Fruit fly (Drosophila melanogaster) whole organism, embryonic: Measurements from ENCODE around the gene Zpr1.

Experiments used
- C15 ChIP-seq: fragments of 200-800 bp; sonication (Bioruptor generic); IDR thresholded peaks from 3 replicates; pipeline ENCODE4 v1.3.6; 2022; ENCODE audit warnings: missing biosample characterization, missing genetic modification characterization
- CG11504 ChIP-seq: fragments of 200-800 bp; sonication (Bioruptor generic); optimal IDR thresholded peaks from 3 replicates; lab custom pipeline; 2019; ENCODE audit warnings: missing biosample characterization, mild to moderate bottlenecking, missing genetic modification characterization, moderate library complexity
- CG11695 ChIP-seq: fragments of 200-800 bp; sonication (Bioruptor generic); IDR thresholded peaks from 3 replicates; pipeline ENCODE4 v1.3.6; 2022; ENCODE audit warnings: missing biosample characterization, missing genetic modification characterization
- CG14710 ChIP-seq: fragments of 200-800 bp; sonication (Bioruptor generic); optimal IDR thresholded peaks from 3 replicates; lab custom pipeline; 2019; ENCODE audit warnings: missing biosample characterization, mild to moderate bottlenecking, missing genetic modification characterization, moderate library complexity
- CG15514 ChIP-seq: fragments of 200-800 bp; sonication (Bioruptor generic); optimal IDR thresholded peaks from 3 replicates; lab custom pipeline; 2017; ENCODE audit warnings: missing biosample characterization, missing genetic modification characterization, mild to moderate bottlenecking, moderate library complexity, missing genetic modification reagents
- CG17186 ChIP-seq: fragments of 200-800 bp; sonication (Bioruptor generic); optimal IDR thresholded peaks from 3 replicates; lab custom pipeline; 2017; ENCODE audit warnings: missing biosample characterization, missing genetic modification reagents, missing genetic modification characterization
- CG2875 ChIP-seq: fragments of 200-800 bp; sonication (Bioruptor generic); optimal IDR thresholded peaks from 2 replicates; lab custom pipeline; 2017; ENCODE audit warnings: missing biosample characterization, mild to moderate bottlenecking, missing genetic modification characterization, missing genetic modification reagents
- CG4730 ChIP-seq: fragments of 200-800 bp; sonication (Bioruptor generic); IDR thresholded peaks from 2 replicates; pipeline ENCODE4 v1.3.6; 2022; ENCODE audit warnings: missing biosample characterization, missing genetic modification characterization
- CG6654 ChIP-seq: fragments of 200-800 bp; sonication (Bioruptor generic); optimal IDR thresholded peaks from 2 replicates; lab custom pipeline; 2017; ENCODE audit warnings: missing biosample characterization, mild to moderate bottlenecking, missing genetic modification characterization
- CrebB ChIP-seq: fragments of 200-800 bp; sonication (Bioruptor generic); optimal IDR thresholded peaks from 3 replicates; lab custom pipeline; 2018; ENCODE audit warnings: missing biosample characterization, mild to moderate bottlenecking, missing genetic modification characterization
- D ChIP-seq, 2 experiments: fragments of 200-800 bp in 1 of 2; fragments of >200 bp in 1 of 2; sonication (Bioruptor generic) in 1 of 2; optimal IDR thresholded peaks; 2 replicates in 1 of 2; 3 replicates in 1 of 2; lab custom pipeline; 2017; ENCODE audit warnings: mild to moderate bottlenecking in 1 of 2, missing biosample characterization in 1 of 2, missing genetic modification characterization in 1 of 2, missing genetic modification reagents in 1 of 2
- Dp ChIP-seq: fragments of 200-800 bp; sonication (Bioruptor generic); optimal IDR thresholded peaks from 2 replicates; lab custom pipeline; 2018; ENCODE audit warnings: missing biosample characterization, mild to moderate bottlenecking, missing genetic modification characterization, moderate library complexity
- Drgx ChIP-seq: fragments of 200-800 bp; sonication (Bioruptor generic); IDR thresholded peaks from 2 replicates; pipeline ENCODE4 v1.3.6; 2022; ENCODE audit warnings: missing biosample characterization, missing genetic modification characterization
- E2f2 ChIP-seq: fragments of 200-800 bp; sonication (Bioruptor generic); IDR thresholded peaks from 2 replicates; pipeline ENCODE4 v1.3.6; 2022; ENCODE audit warnings: missing biosample characterization, missing genetic modification characterization
- Ets65A ChIP-seq: fragments of 200-800 bp; sonication (Bioruptor generic); peaks from one replicate; lab custom pipeline; 2016; ENCODE audit warnings: missing biosample characterization, missing genetic modification characterization
- HLH54F ChIP-seq: fragments of 200-800 bp; sonication (Bioruptor generic); optimal IDR thresholded peaks from 3 replicates; lab custom pipeline; 2016; ENCODE audit warnings: missing biosample characterization, missing genetic modification characterization
- MBD-R2 ChIP-seq: fragments of 200-800 bp; sonication (Bioruptor generic); IDR thresholded peaks from 2 replicates; pipeline ENCODE4 v1.3.6; 2022; ENCODE audit warnings: missing biosample characterization, missing genetic modification characterization
- MESR4 ChIP-seq: fragments of 200-800 bp; sonication (Bioruptor generic); optimal IDR thresholded peaks from 2 replicates; lab custom pipeline; 2018; ENCODE audit warnings: missing biosample characterization, mild to moderate bottlenecking, missing genetic modification characterization, moderate library complexity
- Meics ChIP-seq: fragments of 200-800 bp; sonication (Bioruptor generic); optimal IDR thresholded peaks from 2 replicates; lab custom pipeline; 2017; ENCODE audit warnings: missing biosample characterization, mild to moderate bottlenecking, missing genetic modification characterization
- Myb ChIP-seq: fragments of 200-800 bp; sonication (Bioruptor generic); optimal IDR thresholded peaks from 2 replicates; lab custom pipeline; 2016; ENCODE audit warnings: missing biosample characterization, missing genetic modification characterization
- Ssrp ChIP-seq: fragments of 200-800 bp; sonication (Bioruptor generic); optimal IDR thresholded peaks from 2 replicates; lab custom pipeline; 2018; ENCODE audit warnings: missing biosample characterization, mild to moderate bottlenecking, missing genetic modification characterization, moderate library complexity
- TFAM ChIP-seq: fragments of 200-800 bp; sonication (Bioruptor generic); optimal IDR thresholded peaks from 2 replicates; lab custom pipeline; 2017; ENCODE audit warnings: missing biosample characterization, missing genetic modification characterization, inconsistent platforms
- Tbp ChIP-seq: fragments of >200 bp; optimal IDR thresholded peaks from 2 replicates; lab custom pipeline; 2018; ENCODE audit warnings: missing biosample characterization, missing genetic modification characterization
- Vsx1 ChIP-seq: fragments of 200-800 bp; sonication (Bioruptor generic); optimal IDR thresholded peaks from 2 replicates; lab custom pipeline; 2017; ENCODE audit warnings: missing biosample characterization, mild to moderate bottlenecking, missing genetic modification characterization, missing genetic modification reagents
- bcd ChIP-seq: fragments of 200-800 bp; sonication (Bioruptor generic); optimal IDR thresholded peaks from 2 replicates; lab custom pipeline; 2017; ENCODE audit warnings: missing biosample characterization, mild to moderate bottlenecking, missing genetic modification characterization
- bowl ChIP-seq: fragments of 200-800 bp; sonication (Bioruptor generic); IDR thresholded peaks from 2 replicates; pipeline ENCODE4 v1.3.6; 2022; ENCODE audit warnings: missing biosample characterization, missing genetic modification characterization
- cwo ChIP-seq: fragments of 200-800 bp; sonication (Bioruptor generic); optimal IDR thresholded peaks from 3 replicates; lab custom pipeline; 2017; ENCODE audit warnings: missing biosample characterization, missing genetic modification characterization, mild to moderate bottlenecking, moderate library complexity, missing genetic modification reagents
- da ChIP-seq: fragments of 200-800 bp; sonication (Bioruptor generic); optimal IDR thresholded peaks from 2 replicates; lab custom pipeline; 2016; ENCODE audit warnings: missing biosample characterization, missing genetic modification characterization
- emc ChIP-seq: fragments of 200-800 bp; sonication (Bioruptor generic); optimal IDR thresholded peaks from 2 replicates; lab custom pipeline; 2016; ENCODE audit warnings: missing biosample characterization, missing genetic modification characterization
- fd64A ChIP-seq: fragments of 200-800 bp; sonication (Bioruptor generic); optimal IDR thresholded peaks from 3 replicates; lab custom pipeline; 2018; ENCODE audit warnings: missing biosample characterization, mild to moderate bottlenecking, missing genetic modification characterization
- grau ChIP-seq: fragments of 200-800 bp; optimal IDR thresholded peaks from 3 replicates; lab custom pipeline; 2019; ENCODE audit warnings: missing biosample characterization, mild to moderate bottlenecking, missing genetic modification characterization, moderate library complexity
- gro ChIP-seq: fragments of 200-800 bp; sonication (Bioruptor generic); optimal IDR thresholded peaks from 2 replicates; lab custom pipeline; 2016; ENCODE audit warnings: missing biosample characterization, missing genetic modification characterization
- ham ChIP-seq: fragments of 200-800 bp; sonication (Bioruptor generic); IDR thresholded peaks from 2 replicates; pipeline ENCODE4 v1.3.6; 2022; ENCODE audit warnings: missing biosample characterization, missing genetic modification characterization
- knrl ChIP-seq: fragments of 200-800 bp; sonication (Bioruptor generic); IDR thresholded peaks from 3 replicates; pipeline ENCODE4 v1.3.6; 2022; ENCODE audit warnings: missing biosample characterization, missing genetic modification characterization; ENCODE audit not compliant: partially characterized antibody
- maf-S ChIP-seq: fragments of 200-800 bp; sonication (Bioruptor generic); optimal IDR thresholded peaks from 2 replicates; lab custom pipeline; 2016; ENCODE audit warnings: missing biosample characterization, missing genetic modification characterization
- nerfin-1 ChIP-seq: fragments of 200-800 bp; sonication (Bioruptor generic); optimal IDR thresholded peaks from 3 replicates; lab custom pipeline; 2019; ENCODE audit warnings: missing biosample characterization, mild to moderate bottlenecking, missing genetic modification characterization, moderate library complexity
- pzg ChIP-seq: fragments of 200-800 bp; sonication (Bioruptor generic); optimal IDR thresholded peaks from 3 replicates; lab custom pipeline; 2018; ENCODE audit warnings: missing biosample characterization, mild to moderate bottlenecking, missing genetic modification characterization, moderate library complexity
- ranshi ChIP-seq: fragments of 200-800 bp; sonication (Bioruptor generic); IDR thresholded peaks from 2 replicates; pipeline ENCODE4 v1.3.6; 2022; ENCODE audit warnings: missing biosample characterization, missing genetic modification characterization
- row ChIP-seq: fragments of 200-800 bp; sonication (Bioruptor generic); IDR thresholded peaks from 3 replicates; pipeline ENCODE4 v1.3.6; 2022; ENCODE audit warnings: missing biosample characterization, missing genetic modification characterization
- sd ChIP-seq: fragments of 200-800 bp; sonication (Bioruptor generic); optimal IDR thresholded peaks from 3 replicates; lab custom pipeline; 2018; ENCODE audit warnings: missing biosample characterization, mild to moderate bottlenecking, missing genetic modification characterization, moderate library complexity
- sens ChIP-seq: fragments of 200-800 bp; sonication (Bioruptor generic); peaks from one replicate; lab custom pipeline; 2016; ENCODE audit warnings: missing biosample characterization, missing genetic modification characterization
- seq ChIP-seq: fragments of 200-800 bp; sonication (Bioruptor generic); IDR thresholded peaks from 2 replicates; pipeline ENCODE4 v1.3.6; 2022; ENCODE audit warnings: missing biosample characterization, missing genetic modification characterization
- sima ChIP-seq: fragments of 200-800 bp; sonication (Bioruptor generic); optimal IDR thresholded peaks from 2 replicates; lab custom pipeline; 2016; ENCODE audit warnings: missing biosample characterization, missing genetic modification characterization
- zen ChIP-seq: fragments of 200-800 bp; sonication (Bioruptor generic); optimal IDR thresholded peaks from 3 replicates; lab custom pipeline; 2018; ENCODE audit warnings: missing biosample characterization, mild to moderate bottlenecking, missing genetic modification characterization, moderate library complexity

The Zpr1 gene

DNA sequence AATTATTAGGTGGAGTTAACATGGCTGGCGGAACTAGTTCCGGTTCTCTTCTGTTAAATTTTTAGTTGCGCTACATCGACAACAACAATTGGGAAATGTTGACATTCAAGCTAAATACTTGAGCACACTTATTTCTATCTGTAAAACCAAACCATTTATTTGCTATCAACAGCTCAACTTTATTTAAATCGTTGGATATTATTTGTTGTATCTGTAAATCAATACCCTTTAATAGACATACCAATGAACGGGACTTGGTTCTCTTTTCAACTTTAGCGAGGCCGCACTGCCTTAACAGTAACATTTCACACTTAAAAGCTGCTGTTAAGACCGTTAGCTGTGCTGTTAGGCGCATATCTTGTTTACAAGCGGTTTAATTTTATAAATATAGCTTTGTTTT, 31.7 kb upstream of the Zpr1 start, which contains the start of gene CG12106 (continued):
- TF ChIP-seq Tbp (GFP tag; lab: Kevin White, UChicago) (no peak), cwo (peak; percentile 8), Meics (GFP tag; lab: Kevin White, UChicago) (peak; percentile 46), sd (tag; lab: Kevin White, UChicago) (no peak), bowl (GFP tag; lab: Robert Waterston, UW) (no peak), CG2875 (GFP tag; lab: Kevin White, UChicago) (no peak), Vsx1 (GFP tag; lab: Kevin White, UChicago) (no peak), TFAM (GFP tag; lab: Kevin White, UChicago) (no peak), C15 (GFP tag; lab: Robert Waterston, UW) (no peak), MESR4 (GFP tag; lab: Kevin White, UChicago) (no peak), CG14710 (peak; percentile 30), CG11695 (GFP tag; lab: Robert Waterston, UW) (peak; percentile 45; the same call in 1 of the 3 replicates), emc (no peak), zen (tag; lab: Kevin White, UChicago) (no peak), CG11504 (tag; lab: Kevin White, UChicago) (peak; percentile 60), bcd (peak; percentile 20), da (GFP tag; lab: Kevin White, UChicago) (no peak), Ssrp (tag; lab: Kevin White, UChicago) (no peak), HLH54F (GFP tag; lab: Kevin White, UChicago) (peak; percentile 36), sens (GFP tag; lab: Kevin White, UChicago) (peak; percentile 59), gro (GFP tag; lab: Kevin White, UChicago) (peak; percentile 33), nerfin-1 (tag; lab: Kevin White, UChicago) (peak; percentile 5), maf-S (no peak)

DNA sequence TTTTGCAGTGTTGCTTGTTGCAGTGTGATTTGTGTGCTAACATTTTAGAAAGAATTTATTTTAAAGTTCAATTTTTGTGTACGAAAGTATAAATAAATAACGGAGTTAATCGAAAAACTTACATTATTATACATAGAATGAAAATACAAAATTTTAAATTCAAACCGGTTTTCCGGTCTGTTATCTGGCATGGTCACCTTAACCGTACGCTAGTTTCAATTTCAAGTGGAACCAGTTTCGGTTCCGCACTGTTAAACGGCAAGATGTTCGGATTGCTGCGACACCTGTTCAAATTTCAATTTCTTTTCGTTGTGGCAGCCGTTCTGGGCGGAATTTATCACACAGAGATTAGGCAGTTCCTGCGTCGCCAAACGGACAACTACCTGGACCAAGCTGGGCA, 30.5 kb upstream of the Zpr1 start, which contains the start of gene CG12056:
Gene CG12056 (plus strand): TSS at position 241 of the 400 bp plus-strand sequence.
- peak; percentile 31 for TF ChIP-seq MESR4 (GFP tag; lab: Kevin White, UChicago)
- TF ChIP-seq row (GFP tag; lab: Robert Waterston, UW), result peak; percentile 12; the same call in 1 of the 3 replicates
- peak; percentile 91 for TF ChIP-seq CG17186
- TF ChIP-seq MBD-R2, result peak; percentile 55
- TF ChIP-seq grau, result peak; percentile 22
- peak; percentile 56 for TF ChIP-seq Dp (GFP tag; lab: Kevin White, UChicago)
- TF ChIP-seq CG15514 (GFP tag; lab: Kevin White, UChicago), result peak; percentile 98
- TF ChIP-seq pzg (GFP tag; lab: Kevin White, UChicago), result peak; percentile 23
- TF ChIP-seq ranshi (GFP tag; lab: Robert Waterston, UW), result peak; percentile 57; the same call in 1 of the 2 replicates
- TF ChIP-seq sima (GFP tag; lab: Kevin White, UChicago), result no peak
- no peak for TF ChIP-seq fd64A (GFP tag; lab: Kevin White, UChicago)
- TF ChIP-seq Myb (GFP tag; lab: Kevin White, UChicago), result peak; percentile 62
- TF ChIP-seq ham (GFP tag; lab: Robert Waterston, UW), result no peak
- TF ChIP-seq E2f2 (GFP tag; lab: Robert Waterston, UW), result peak; percentile 61
- TF ChIP-seq Ets65A (GFP tag; lab: Kevin White, UChicago), result peak; percentile 20

DNA sequence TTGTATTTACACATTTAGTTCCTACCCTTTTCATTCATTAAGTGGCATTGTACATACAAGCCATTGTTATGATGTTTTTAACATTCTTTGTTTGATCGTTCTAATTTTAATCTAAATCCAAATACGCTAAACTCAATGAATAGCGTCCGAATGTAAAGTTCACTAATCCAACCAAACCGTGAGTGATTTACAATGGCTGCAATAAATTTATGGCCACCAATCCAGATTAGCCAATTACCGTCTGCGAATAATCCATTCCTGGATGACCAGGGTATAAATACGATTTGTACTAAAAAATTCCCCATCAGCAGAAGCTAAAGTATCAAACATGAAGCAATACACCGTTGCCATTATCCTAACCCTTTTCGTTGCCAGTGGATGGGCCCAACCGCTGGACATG, 29.5 kb upstream of the Zpr1 start, which contains the start of gene CG12057:
Gene CG12057 (plus strand): TSS at position 301 of the 400 bp plus-strand sequence.
- TF ChIP-seq CG6654 (no peak), CG4730 (GFP tag; lab: Robert Waterston, UW) (no peak), D (optimal IDR thresholded peaks at IDR 0.05; lab: Kevin White, UChicago) (no peak), D (GFP tag; optimal IDR thresholded peaks at IDR 0.05; lab: Kevin White, UChicago) (no peak), knrl (GFP tag; lab: Robert Waterston, UW) (no peak), seq (GFP tag; lab: Robert Waterston, UW) (no peak), Myb (GFP tag; lab: Kevin White, UChicago) (no peak), Drgx (GFP tag; lab: Robert Waterston, UW) (no peak), CrebB (no peak)
